Fruit fly (Drosophila melanogaster): Measurements from ENCODE around the gene dnd.

The dnd gene

DNA sequence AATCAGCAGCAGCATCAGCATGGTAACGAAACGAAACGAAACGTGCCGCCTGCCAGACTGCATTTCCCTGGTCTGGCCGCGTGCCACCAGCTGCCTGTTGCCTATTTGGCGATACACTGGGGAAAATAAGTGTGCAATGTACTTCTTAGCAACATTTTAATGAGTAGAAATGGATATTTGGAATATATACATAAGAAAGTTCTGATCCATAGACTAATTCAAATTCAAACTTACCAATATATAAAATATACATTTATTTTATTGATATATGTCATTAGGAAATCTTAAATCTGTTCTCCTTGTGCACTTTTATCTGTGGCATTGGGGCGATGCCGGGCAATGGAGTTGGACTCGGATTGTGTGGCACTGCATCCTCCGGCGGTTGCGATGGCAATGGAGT is 6.8 kb upstream of the dnd start (continued):
- TF ChIP-seq CG11762 (GFP tag; optimal IDR thresholded peaks at IDR 0.05; ENCODE audit: insufficient read depth) (peak; percentile 71), Blimp-1 (GFP tag; optimal IDR thresholded peaks at IDR 0.05) (no peak), fd85E (GFP tag; optimal IDR thresholded peaks at IDR 0.05) (no peak), CG6276 (GFP tag; optimal IDR thresholded peaks at IDR 0.05) (peak; percentile 87), CG9139 (GFP tag; optimal IDR thresholded peaks at IDR 0.05) (peak; percentile 35), net (GFP tag; optimal IDR thresholded peaks at IDR 0.05) (peak; percentile 76), lz (GFP tag; optimal IDR thresholded peaks at IDR 0.05) (peak; percentile 22), CG6808 (GFP tag; optimal IDR thresholded peaks at IDR 0.05) (peak; percentile 78), CG10631 (GFP tag; optimal IDR thresholded peaks at IDR 0.05) (peak; percentile 88), svp (GFP tag) (peak; percentile 64), Met (GFP tag; optimal IDR thresholded peaks at IDR 0.05) (peak; percentile 23), CG11902 (GFP tag; optimal IDR thresholded peaks at IDR 0.05) (no peak), CG10669 (GFP tag; optimal IDR thresholded peaks at IDR 0.05) (peak; percentile 69), Eip78C (GFP tag) (peak; percentile 91), Eip75B (GFP tag; optimal IDR thresholded peaks at IDR 0.05) (peak; percentile 47), Gug (GFP tag; IDR thresholded peaks at IDR 0.05) (peak; percentile 86), fd59A (GFP tag; optimal IDR thresholded peaks at IDR 0.05) (peak; percentile 73), Lpt (GFP tag; optimal IDR thresholded peaks at IDR 0.05) (peak; percentile 86), vri (GFP tag; optimal IDR thresholded peaks at IDR 0.05) (no peak)

dm6 chr3R:21892450-21892849 is 5.3 kb upstream of the dnd start:
- peak; percentile 36 for TF ChIP-seq spab (GFP tag; optimal IDR thresholded peaks at IDR 0.05)
- peak; percentile 17 for TF ChIP-seq CG6808 (GFP tag; optimal IDR thresholded peaks at IDR 0.05)
- peak; percentile 17 for TF ChIP-seq dsx (GFP tag; optimal IDR thresholded peaks at IDR 0.05; ENCODE audit: poor library complexity, severe bottlenecking)
- TF ChIP-seq Lpt (GFP tag; optimal IDR thresholded peaks at IDR 0.05) = no peak
- no peak for TF ChIP-seq Smox (GFP tag; optimal IDR thresholded peaks at IDR 0.05)
- TF ChIP-seq eg (GFP tag; IDR thresholded peaks at IDR 0.05) = peak; percentile 25; the same call in 2 of the 3 replicates
- peak; percentile 32 for TF ChIP-seq svp (GFP tag)
- TF ChIP-seq CG6163 (GFP tag; IDR thresholded peaks at IDR 0.05) = peak; percentile 56; the same call in 2 of the 3 replicates
- no peak for TF ChIP-seq CG10669 (GFP tag; optimal IDR thresholded peaks at IDR 0.05)
- no peak for TF ChIP-seq fd85E (GFP tag; optimal IDR thresholded peaks at IDR 0.05)
- peak; percentile 21 for TF ChIP-seq CG1621 (tag; optimal IDR thresholded peaks at IDR 0.05)
- TF ChIP-seq CG3032 (tag; optimal IDR thresholded peaks at IDR 0.05) = no peak
- peak; percentile 55 for TF ChIP-seq Eip78C (GFP tag)
- TF ChIP-seq ss (GFP tag; optimal IDR thresholded peaks at IDR 0.05) = peak in 1 of 2 experiments; percentile 53
- no peak for TF ChIP-seq Eip75B (GFP tag; optimal IDR thresholded peaks at IDR 0.05)
- TF ChIP-seq CG32006 (GFP tag; optimal IDR thresholded peaks at IDR 0.05) = peak; percentile 11

dm6 chr3R:21890739-21891138 is 3.6 kb upstream of the dnd start:
- TF ChIP-seq eg (GFP tag; IDR thresholded peaks at IDR 0.05) (peak; percentile 50; the same call in 1 of the 3 replicates), svp (GFP tag) (peak; percentile 74), CG10669 (GFP tag; optimal IDR thresholded peaks at IDR 0.05) (no peak), CG6808 (GFP tag; optimal IDR thresholded peaks at IDR 0.05) (peak; percentile 8), CG31627 (GFP tag; optimal IDR thresholded peaks at IDR 0.05) (no peak), esn (GFP tag; optimal IDR thresholded peaks at IDR 0.05) (peak; percentile 13), fd85E (GFP tag; optimal IDR thresholded peaks at IDR 0.05) (no peak), CG16779 (tag; optimal IDR thresholded peaks at IDR 0.05) (peak; percentile 1), Met (GFP tag; optimal IDR thresholded peaks at IDR 0.05) (no peak), Sox14 (GFP tag; optimal IDR thresholded peaks at IDR 0.05) (no peak), CG3032 (tag; optimal IDR thresholded peaks at IDR 0.05) (no peak), CG4318 (GFP tag; optimal IDR thresholded peaks at IDR 0.05) (no peak), Sox15 (GFP tag; optimal IDR thresholded peaks at IDR 0.05) (no peak), CG6792 (GFP tag; optimal IDR thresholded peaks at IDR 0.05) (no peak), CG1621 (tag; optimal IDR thresholded peaks at IDR 0.05) (no peak), fd59A (GFP tag; optimal IDR thresholded peaks at IDR 0.05) (no peak), CG11762 (GFP tag; optimal IDR thresholded peaks at IDR 0.05; ENCODE audit: insufficient read depth) (no peak), salr (GFP tag; optimal IDR thresholded peaks at IDR 0.05) (no peak), CG6854 (GFP tag; optimal IDR thresholded peaks at IDR 0.05) (no peak), Hr39 (GFP tag; optimal IDR thresholded peaks at IDR 0.05) (no peak), CG8119 (GFP tag; IDR thresholded peaks at IDR 0.05) (no peak), CG34406 (GFP tag; optimal IDR thresholded peaks at IDR 0.05) (no peak), CG11902 (GFP tag; optimal IDR thresholded peaks at IDR 0.05) (no peak), spab (GFP tag; optimal IDR thresholded peaks at IDR 0.05) (no peak), Eip75B (GFP tag; optimal IDR thresholded peaks at IDR 0.05) (no peak), Eip78C (GFP tag) (no peak), topi (GFP tag; optimal IDR thresholded peaks at IDR 0.05) (no peak), CG6276 (GFP tag; optimal IDR thresholded peaks at IDR 0.05) (peak; percentile 18), Ets21C (GFP tag; optimal IDR thresholded peaks at IDR 0.05) (no peak), vri (GFP tag; optimal IDR thresholded peaks at IDR 0.05) (no peak), pdm3 (GFP tag; optimal IDR thresholded peaks at IDR 0.05) (no peak), ss (GFP tag; optimal IDR thresholded peaks at IDR 0.05) (no peak), Eip93F (GFP tag; optimal IDR thresholded peaks at IDR 0.05) (no peak), Ets96B (tag; optimal IDR thresholded peaks at IDR 0.05) (no peak)
